Worm (Caenorhabditis elegans): Measurements from ENCODE around the gene K09E4.4.

ce11 chrII:14112842-14113241 is 9.1 kb downstream of the K09E4.4 start:
- TF ChIP-seq dao-5 (tag; optimal IDR thresholded peaks at IDR 0.05) (no peak), W03F9.2 (tag; optimal IDR thresholded peaks at IDR 0.05) (no peak)
